Worm (Caenorhabditis elegans): ENCODE measurements around the gene F59F4.3.

- TF ChIP-seq egl-18 (GFP tag; IDR thresholded peaks at IDR 0.05): no peak
- no peak for TF ChIP-seq aptf-3 (GFP tag; IDR thresholded peaks at IDR 0.05)
- no peak for TF ChIP-seq ama-1 (optimal IDR thresholded peaks at IDR 0.05)
- no peak for TF ChIP-seq ama-1 (GFP tag; optimal IDR thresholded peaks at IDR 0.05)
- TF ChIP-seq unc-62 (GFP tag; optimal IDR thresholded peaks at IDR 0.05): no peak
- TF ChIP-seq rec-8 (tag; optimal IDR thresholded peaks at IDR 0.05): no peak
- TF ChIP-seq bed-2 (GFP tag; IDR thresholded peaks at IDR 0.05): no peak
- TF ChIP-seq ceh-40 (GFP tag; IDR thresholded peaks at IDR 0.05): no peak
- no peak for TF ChIP-seq D2030.7 (GFP tag; IDR thresholded peaks at IDR 0.05)
- no peak for TF ChIP-seq dpl-1 (GFP tag; optimal IDR thresholded peaks at IDR 0.05)
Observed at ce11 chrX:15865868-15866555, 18.6 kb upstream of the F59F4.3 start, which contains the start of the genes csb-1 and F53H4.4.
